Fruit fly (Drosophila melanogaster) whole organism, embryonic: ENCODE measurements around the gene Sec22.
A peak's percentile ranks its signal among the peaks of the same experiment; 100 is the strongest.

Source experiments
- CG10267 ChIP-seq: fragments of 200-800 bp; sonication (Bioruptor generic); optimal IDR thresholded peaks from 2 replicates; lab custom pipeline; 2018; ENCODE audit warnings: missing biosample characterization, mild to moderate bottlenecking, missing genetic modification characterization, moderate library complexity
- CG10543 ChIP-seq: fragments of 200-800 bp; sonication (Bioruptor generic); optimal IDR thresholded peaks from 3 replicates; lab custom pipeline; 2017; ENCODE audit warnings: missing biosample characterization, mild to moderate bottlenecking, missing genetic modification characterization, moderate library complexity
- CG10565 ChIP-seq: fragments of 200-800 bp; sonication (Bioruptor generic); optimal IDR thresholded peaks from 3 replicates; lab custom pipeline; 2016; ENCODE audit warnings: missing biosample characterization, mild to moderate bottlenecking, missing genetic modification characterization
- CG10979 ChIP-seq: fragments of 200-800 bp; sonication (Bioruptor generic); optimal IDR thresholded peaks from 2 replicates; lab custom pipeline; 2018; ENCODE audit warnings: missing biosample characterization, mild to moderate bottlenecking, missing genetic modification characterization, moderate library complexity
- CG11696 ChIP-seq: fragments of 200-800 bp; sonication (Bioruptor generic); IDR thresholded peaks from 2 replicates; pipeline ENCODE4 v1.3.6; 2022; ENCODE audit warnings: missing biosample characterization, missing genetic modification characterization
- CG12104 ChIP-seq: fragments of 200-800 bp; sonication (Bioruptor generic); optimal IDR thresholded peaks from 3 replicates; lab custom pipeline; 2016; ENCODE audit warnings: missing biosample characterization, missing genetic modification characterization
- CG1647 ChIP-seq: fragments of 200-800 bp; sonication (Bioruptor generic); optimal IDR thresholded peaks from 3 replicates; lab custom pipeline; 2016; ENCODE audit warnings: missing biosample characterization, missing genetic modification characterization
- CG16779 ChIP-seq: fragments of 200-800 bp; sonication (Bioruptor generic); IDR thresholded peaks from 2 replicates; pipeline ENCODE4 v1.3.6; 2022; ENCODE audit warnings: missing biosample characterization, missing genetic modification characterization
- CG16813 ChIP-seq: fragments of 200-800 bp; sonication (Bioruptor generic); IDR thresholded peaks from 3 replicates; pipeline ENCODE4 v1.3.6; 2022; ENCODE audit warnings: missing biosample characterization, missing genetic modification characterization; ENCODE audit not compliant: partially characterized antibody
- CG17912 ChIP-seq: fragments of 200-800 bp; sonication (Bioruptor generic); optimal IDR thresholded peaks from 2 replicates; lab custom pipeline; 2018; ENCODE audit warnings: missing biosample characterization, mild to moderate bottlenecking, missing genetic modification characterization
- CG18262 ChIP-seq: fragments of 200-800 bp; optimal IDR thresholded peaks from 3 replicates; lab custom pipeline; 2019; ENCODE audit warnings: missing biosample characterization, mild to moderate bottlenecking, missing genetic modification characterization, moderate library complexity
- CG2678 ChIP-seq: fragments of 200-800 bp; sonication (Bioruptor generic); optimal IDR thresholded peaks from 3 replicates; lab custom pipeline; 2019; ENCODE audit warnings: missing biosample characterization, mild to moderate bottlenecking, missing genetic modification characterization, moderate library complexity
- CG3065 ChIP-seq: fragments of 200-800 bp; sonication (Bioruptor generic); optimal IDR thresholded peaks from 2 replicates; lab custom pipeline; 2016; ENCODE audit warnings: missing biosample characterization, missing genetic modification characterization
- CG31388 ChIP-seq: fragments of 200-800 bp; sonication (Bioruptor generic); optimal IDR thresholded peaks from 2 replicates; lab custom pipeline; 2016; ENCODE audit warnings: missing biosample characterization, missing genetic modification characterization
- CG34376 ChIP-seq: fragments of 200-800 bp; sonication (Bioruptor generic); optimal IDR thresholded peaks from 2 replicates; lab custom pipeline; 2018; ENCODE audit warnings: missing biosample characterization, mild to moderate bottlenecking, missing genetic modification characterization
- CG3847 ChIP-seq: fragments of 200-800 bp; sonication (Bioruptor generic); IDR thresholded peaks from 2 replicates; pipeline ENCODE4 v1.3.6; 2022; ENCODE audit warnings: missing biosample characterization, missing genetic modification characterization
- CG4820 ChIP-seq: fragments of 200-800 bp; sonication (Bioruptor generic); optimal IDR thresholded peaks from 3 replicates; lab custom pipeline; 2016; ENCODE audit warnings: missing biosample characterization, missing genetic modification characterization
- CG6765 ChIP-seq: fragments of 200-800 bp; sonication (Bioruptor generic); optimal IDR thresholded peaks from 3 replicates; lab custom pipeline; 2017; ENCODE audit warnings: missing biosample characterization, mild to moderate bottlenecking, missing genetic modification characterization
- CG6854 ChIP-seq: fragments of 200-800 bp; sonication (Bioruptor generic); optimal IDR thresholded peaks from 3 replicates; lab custom pipeline; 2017; ENCODE audit warnings: missing biosample characterization, mild to moderate bottlenecking, missing genetic modification characterization
- CG7556 ChIP-seq: fragments of 200-800 bp; sonication (Bioruptor generic); optimal IDR thresholded peaks from 2 replicates; lab custom pipeline; 2017; ENCODE audit warnings: missing biosample characterization, mild to moderate bottlenecking, missing genetic modification characterization
- CG7963 ChIP-seq: fragments of 200-800 bp; sonication (Bioruptor generic); IDR thresholded peaks from 3 replicates; pipeline ENCODE4 v1.3.6; 2022; ENCODE audit warnings: missing biosample characterization, missing genetic modification characterization; ENCODE audit not compliant: partially characterized antibody
- CG7987 ChIP-seq: fragments of 200-800 bp; sonication (Bioruptor generic); optimal IDR thresholded peaks from 2 replicates; lab custom pipeline; 2018; ENCODE audit warnings: missing biosample characterization, mild to moderate bottlenecking, missing genetic modification characterization, moderate library complexity
- Dad ChIP-seq: fragments of 200-800 bp; sonication (Bioruptor generic); optimal IDR thresholded peaks from 3 replicates; lab custom pipeline; 2016; ENCODE audit warnings: missing biosample characterization, missing genetic modification characterization
- Dbx ChIP-seq: fragments of 200-800 bp; sonication (Bioruptor generic); IDR thresholded peaks from 3 replicates; pipeline ENCODE4 v1.3.6; 2022; ENCODE audit warnings: missing biosample characterization, missing genetic modification characterization
- Drgx ChIP-seq: fragments of 200-800 bp; sonication (Bioruptor generic); IDR thresholded peaks from 2 replicates; pipeline ENCODE4 v1.3.6; 2022; ENCODE audit warnings: missing biosample characterization, missing genetic modification characterization
- Fer2 ChIP-seq: fragments of 200-800 bp; sonication (Bioruptor generic); optimal IDR thresholded peaks from 2 replicates; lab custom pipeline; 2018; ENCODE audit warnings: missing biosample characterization, mild to moderate bottlenecking, missing genetic modification characterization, moderate library complexity
- Gug ChIP-seq: fragments of 200-800 bp; sonication (Bioruptor generic); IDR thresholded peaks from 4 replicates; pipeline ENCODE4 v1.3.6; 2022; ENCODE audit warnings: missing biosample characterization, missing genetic modification characterization
- HHEX ChIP-seq: fragments of 200-800 bp; sonication (Bioruptor generic); optimal IDR thresholded peaks from 3 replicates; lab custom pipeline; 2017; ENCODE audit warnings: missing biosample characterization, mild to moderate bottlenecking, missing genetic modification characterization, missing genetic modification reagents
- Hey ChIP-seq: fragments of 200-800 bp; sonication (Bioruptor generic); optimal IDR thresholded peaks from 3 replicates; lab custom pipeline; 2018; ENCODE audit warnings: missing biosample characterization, mild to moderate bottlenecking, missing genetic modification characterization
- Sox102F ChIP-seq: fragments of 200-800 bp; sonication (Bioruptor generic); optimal IDR thresholded peaks from 2 replicates; lab custom pipeline; 2018; ENCODE audit warnings: missing biosample characterization, mild to moderate bottlenecking, missing genetic modification characterization, moderate library complexity
- Sry-β ChIP-seq: fragments of 200-800 bp; sonication (Bioruptor generic); optimal IDR thresholded peaks from 2 replicates; lab custom pipeline; 2018; ENCODE audit warnings: missing biosample characterization, mild to moderate bottlenecking, missing genetic modification characterization, moderate library complexity
- Sry-δ ChIP-seq: fragments of 200-800 bp; sonication (Bioruptor generic); optimal IDR thresholded peaks from 2 replicates; lab custom pipeline; 2016; ENCODE audit warnings: missing biosample characterization, missing genetic modification characterization
- Usf ChIP-seq: fragments of 200-800 bp; sonication (Bioruptor generic); optimal IDR thresholded peaks from 2 replicates; lab custom pipeline; 2017; ENCODE audit warnings: missing genotype, missing biosample characterization, missing genetic modification characterization
- Xbp1 ChIP-seq: fragments of 200-800 bp; sonication (Bioruptor generic); optimal IDR thresholded peaks from 3 replicates; lab custom pipeline; 2016; ENCODE audit warnings: missing biosample characterization, mild to moderate bottlenecking, missing genetic modification characterization
- ab ChIP-seq: fragments of 200-800 bp; sonication (Bioruptor generic); optimal IDR thresholded peaks from 2 replicates; lab custom pipeline; 2016; ENCODE audit warnings: missing biosample characterization, missing genetic modification characterization
- amos ChIP-seq: fragments of 200-800 bp; sonication (Bioruptor generic); IDR thresholded peaks from 2 replicates; pipeline ENCODE4 v1.3.6; 2022; ENCODE audit warnings: missing biosample characterization, missing genetic modification characterization; ENCODE audit not compliant: partially characterized antibody
- aop ChIP-seq: fragments of 200-800 bp; sonication (Bioruptor generic); IDR thresholded peaks from 2 replicates; pipeline ENCODE4 v1.3.6; 2022; ENCODE audit warnings: missing biosample characterization, missing genetic modification characterization
- dmrt99B ChIP-seq: fragments of 200-800 bp; sonication (Bioruptor generic); optimal IDR thresholded peaks from 2 replicates; lab custom pipeline; 2018; ENCODE audit warnings: missing biosample characterization, mild to moderate bottlenecking, missing genetic modification characterization, moderate library complexity
- gem ChIP-seq: fragments of 200-800 bp; sonication (Bioruptor generic); optimal IDR thresholded peaks from 2 replicates; lab custom pipeline; 2019; ENCODE audit warnings: missing biosample characterization, mild to moderate bottlenecking, missing genetic modification characterization, moderate library complexity
- gfzf ChIP-seq: fragments of 200-800 bp; sonication (Bioruptor generic); optimal IDR thresholded peaks from 2 replicates; lab custom pipeline; 2016; ENCODE audit warnings: missing biosample characterization, mild to moderate bottlenecking, missing genetic modification characterization, moderate library complexity
- hbn ChIP-seq: fragments of 200-800 bp; sonication (Bioruptor generic); IDR thresholded peaks from 2 replicates; pipeline ENCODE4 v1.3.6; 2022; ENCODE audit warnings: missing biosample characterization, missing genetic modification characterization; ENCODE audit not compliant: partially characterized antibody
- ken ChIP-seq: fragments of 200-800 bp; sonication (Bioruptor generic); IDR thresholded peaks from 3 replicates; pipeline ENCODE4 v1.3.6; 2022; ENCODE audit warnings: missing biosample characterization, missing genetic modification characterization
- nerfin-1 ChIP-seq: fragments of 200-800 bp; sonication (Bioruptor generic); optimal IDR thresholded peaks from 3 replicates; lab custom pipeline; 2019; ENCODE audit warnings: missing biosample characterization, mild to moderate bottlenecking, missing genetic modification characterization, moderate library complexity
- oc ChIP-seq: fragments of 200-800 bp; sonication (Bioruptor generic); optimal IDR thresholded peaks from 2 replicates; lab custom pipeline; 2018; ENCODE audit warnings: missing biosample characterization, mild to moderate bottlenecking, missing genetic modification characterization, moderate library complexity
- pzg ChIP-seq: fragments of 200-800 bp; sonication (Bioruptor generic); optimal IDR thresholded peaks from 3 replicates; lab custom pipeline; 2018; ENCODE audit warnings: missing biosample characterization, mild to moderate bottlenecking, missing genetic modification characterization, moderate library complexity
- salm ChIP-seq: fragments of 200-800 bp; sonication (Bioruptor generic); optimal IDR thresholded peaks from 2 replicates; lab custom pipeline; 2018; ENCODE audit warnings: missing biosample characterization, mild to moderate bottlenecking, missing genetic modification characterization
- tio ChIP-seq: fragments of 200-800 bp; sonication (Bioruptor generic); optimal IDR thresholded peaks from 2 replicates; lab custom pipeline; 2017; ENCODE audit warnings: missing biosample characterization, missing genetic modification characterization, inconsistent platforms
- toy ChIP-seq: fragments of 200-800 bp; sonication (Bioruptor generic); IDR thresholded peaks from 2 replicates; pipeline ENCODE4 v1.3.6; 2022; ENCODE audit warnings: missing biosample characterization, missing genetic modification characterization
- twi ChIP-seq: fragments of 200-800 bp; optimal IDR thresholded peaks from 2 replicates; lab custom pipeline; 2019; ENCODE audit warnings: missing biosample characterization, mild to moderate bottlenecking, missing genetic modification characterization, moderate library complexity
- wek ChIP-seq: fragments of 200-800 bp; sonication (Bioruptor generic); optimal IDR thresholded peaks from 3 replicates; lab custom pipeline; 2018; ENCODE audit warnings: missing biosample characterization, mild to moderate bottlenecking, missing genetic modification characterization, moderate library complexity

The Sec22 gene

dm6 chrX:771431-772064 lies 34.3 kb upstream of the Sec22 start (continued):
- TF ChIP-seq CG18262 (tag; lab: Kevin White, UChicago) (peak; percentile 46), CG3847 (GFP tag; lab: Robert Waterston, UW) (no peak), toy (GFP tag; lab: Robert Waterston, UW) (no peak), CG10543 (GFP tag; lab: Kevin White, UChicago) (no peak), gem (tag; lab: Kevin White, UChicago) (peak; percentile 69), Sox102F (GFP tag; lab: Kevin White, UChicago) (peak; percentile 54), Usf (GFP tag; lab: Kevin White, UChicago) (no peak), amos (GFP tag; lab: Robert Waterston, UW) (no peak), CG2678 (tag; lab: Kevin White, UChicago) (peak; percentile 38), CG16779 (GFP tag; lab: Robert Waterston, UW) (no peak), Sry-δ (GFP tag; lab: Kevin White, UChicago) (no peak), CG34376 (no peak), pzg (GFP tag; lab: Kevin White, UChicago) (no peak), Dad (no peak), oc (tag; lab: Kevin White, UChicago) (no peak), CG17912 (GFP tag; lab: Kevin White, UChicago) (no peak), Fer2 (tag; lab: Kevin White, UChicago) (no peak), nerfin-1 (tag; lab: Kevin White, UChicago) (no peak), Drgx (GFP tag; lab: Robert Waterston, UW) (no peak), dmrt99B (tag; lab: Kevin White, UChicago) (peak; percentile 51), twi (tag; lab: Kevin White, UChicago) (no peak), tio (GFP tag; lab: Kevin White, UChicago) (no peak), Dbx (GFP tag; lab: Robert Waterston, UW) (no peak), CG7963 (GFP tag; lab: Robert Waterston, UW) (no peak), Sry-β (GFP tag; lab: Kevin White, UChicago) (no peak), CG31388 (GFP tag; lab: Kevin White, UChicago) (no peak), CG11696 (GFP tag; lab: Robert Waterston, UW) (no peak), Hey (tag; lab: Kevin White, UChicago) (no peak), wek (GFP tag; lab: Kevin White, UChicago) (no peak), CG16813 (GFP tag; lab: Robert Waterston, UW) (no peak), ab (GFP tag; lab: Kevin White, UChicago) (no peak), aop (GFP tag; lab: Robert Waterston, UW) (no peak), CG10565 (GFP tag; lab: Kevin White, UChicago) (no peak), hbn (GFP tag; lab: Robert Waterston, UW) (no peak), salm (tag; lab: Kevin White, UChicago) (no peak), CG7556 (GFP tag; lab: Kevin White, UChicago) (no peak), Xbp1 (peak; percentile 52), CG7987 (GFP tag; lab: Kevin White, UChicago) (no peak), CG10979 (peak; percentile 66), CG10267 (tag; lab: Kevin White, UChicago) (peak; percentile 48), CG12104 (GFP tag; lab: Kevin White, UChicago) (no peak), CG1647 (GFP tag; lab: Kevin White, UChicago) (no peak), CG6765 (GFP tag; lab: Kevin White, UChicago) (no peak), CG4820 (GFP tag; lab: Kevin White, UChicago) (peak; percentile 45), Gug (GFP tag; lab: Robert Waterston, UW) (0 out of 4 replicates have a peak, but pooled peaks have one; percentile 2), HHEX (GFP tag; lab: Kevin White, UChicago) (no peak), CG3065 (GFP tag; lab: Kevin White, UChicago) (no peak), gfzf (GFP tag; lab: Kevin White, UChicago) (no peak), CG6854 (GFP tag; lab: Kevin White, UChicago) (no peak), ken (GFP tag; lab: Robert Waterston, UW) (no peak)
